Fruit fly (Drosophila melanogaster) whole organism, adult: Measurements from ENCODE around the gene Ptx1.

ENCODE experiments used
- CG11617 ChIP-seq: fragments of 200-800 bp; sonication (Bioruptor generic); optimal IDR thresholded peaks from 2 replicates; lab custom pipeline; 2017; ENCODE audit warnings: mild to moderate bottlenecking, missing biosample characterization, missing genetic modification reagents, missing genetic modification characterization
- CG5204 ChIP-seq: fragments of 200-800 bp; sonication (Bioruptor generic); optimal IDR thresholded peaks from 2 replicates; lab custom pipeline; 2016; ENCODE audit warnings: missing biosample characterization, missing genetic modification characterization
- CG7101 ChIP-seq: fragments of 200-800 bp; sonication (Bioruptor generic); optimal IDR thresholded peaks from 2 replicates; lab custom pipeline; 2018; ENCODE audit warnings: missing biosample characterization, mild to moderate bottlenecking, missing genetic modification characterization, moderate library complexity

DNA sequence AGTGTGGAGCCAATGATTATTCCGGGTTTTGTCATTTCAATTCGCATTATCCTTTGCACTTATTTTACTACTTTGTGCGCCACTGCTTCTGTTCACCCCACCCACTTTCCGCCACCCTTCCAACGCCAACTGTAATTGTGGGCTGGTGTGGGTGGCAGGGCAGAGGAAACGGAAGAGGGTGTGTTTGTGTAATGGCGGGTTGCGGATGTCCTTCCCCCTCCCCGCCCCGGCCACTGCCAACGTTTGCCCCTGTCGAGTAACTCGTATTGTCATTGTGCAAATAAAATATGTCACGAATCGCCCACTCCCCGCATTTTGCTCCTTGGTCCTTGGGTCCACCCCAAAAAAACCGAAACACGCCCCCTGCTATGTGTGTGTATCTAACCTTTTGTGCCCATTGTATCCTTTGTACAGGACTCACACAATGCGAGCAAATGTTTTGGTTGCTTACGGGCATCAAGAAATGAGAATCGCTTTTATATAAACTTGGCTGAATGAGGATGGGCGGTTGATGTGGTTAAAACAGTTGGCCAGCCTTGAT, 21.4 kb downstream of the Ptx1 start:
- TF ChIP-seq CG5204 (GFP tag; lab: Kevin White, UChicago) (no peak), CG11617 (GFP tag; lab: Kevin White, UChicago) (no peak), CG7101 (tag; lab: Kevin White, UChicago) (no peak)
